Fruit fly (Drosophila melanogaster) whole organism, embryonic: Measurements from ENCODE around the gene CG43867.

Experiments used
- Abd-B ChIP-seq: fragments of 200-800 bp; sonication (Bioruptor generic); optimal IDR thresholded peaks from 2 replicates; lab custom pipeline; 2018; ENCODE audit warnings: missing biosample characterization, mild to moderate bottlenecking, missing genetic modification characterization, moderate library complexity
- CG10431 ChIP-seq: fragments of 200-800 bp; sonication (Bioruptor generic); optimal IDR thresholded peaks from 3 replicates; lab custom pipeline; 2018; ENCODE audit warnings: missing biosample characterization, mild to moderate bottlenecking, missing genetic modification characterization
- CG12659 ChIP-seq: fragments of 200-800 bp; sonication (Bioruptor generic); optimal IDR thresholded peaks from 3 replicates; lab custom pipeline; 2017; ENCODE audit warnings: mild to moderate bottlenecking, missing biosample characterization, missing genetic modification reagents, missing genetic modification characterization
- CG13296 ChIP-seq: fragments of 200-800 bp; sonication (Bioruptor generic); optimal IDR thresholded peaks from 3 replicates; lab custom pipeline; 2018; ENCODE audit warnings: missing biosample characterization, mild to moderate bottlenecking, missing genetic modification characterization
- CG14014 ChIP-seq: fragments of 200-800 bp; sonication (Bioruptor generic); IDR thresholded peaks from 2 replicates; pipeline ENCODE4 v1.3.6; 2022; ENCODE audit warnings: missing biosample characterization, missing genetic modification characterization
- CG17829 ChIP-seq: fragments of 200-800 bp; optimal IDR thresholded peaks from 2 replicates; lab custom pipeline; 2019; ENCODE audit warnings: missing biosample characterization, mild to moderate bottlenecking, missing genetic modification characterization, moderate library complexity
- CG17912 ChIP-seq: fragments of 200-800 bp; sonication (Bioruptor generic); optimal IDR thresholded peaks from 2 replicates; lab custom pipeline; 2018; ENCODE audit warnings: missing biosample characterization, mild to moderate bottlenecking, missing genetic modification characterization
- CG1832 ChIP-seq: fragments of 200-800 bp; sonication (Bioruptor generic); optimal IDR thresholded peaks from 2 replicates; lab custom pipeline; 2017; ENCODE audit warnings: missing biosample characterization, mild to moderate bottlenecking, missing genetic modification characterization, inconsistent platforms
- CG2116 ChIP-seq: fragments of 200-800 bp; sonication (Bioruptor generic); optimal IDR thresholded peaks from 3 replicates; lab custom pipeline; 2018; ENCODE audit warnings: missing biosample characterization, mild to moderate bottlenecking, missing genetic modification characterization
- CG2202 ChIP-seq: fragments of 200-800 bp; sonication (Bioruptor generic); optimal IDR thresholded peaks from 2 replicates; lab custom pipeline; 2018; ENCODE audit warnings: missing biosample characterization, mild to moderate bottlenecking, missing genetic modification characterization
- CG3281 ChIP-seq: fragments of 200-800 bp; sonication (Bioruptor generic); optimal IDR thresholded peaks from 3 replicates; lab custom pipeline; 2017; ENCODE audit warnings: missing biosample characterization, mild to moderate bottlenecking, missing genetic modification characterization
- CG4424 ChIP-seq: fragments of 200-800 bp; sonication (Bioruptor generic); optimal IDR thresholded peaks from 3 replicates; lab custom pipeline; 2016; ENCODE audit warnings: missing biosample characterization, missing genetic modification characterization
- CG4820 ChIP-seq: fragments of 200-800 bp; sonication (Bioruptor generic); optimal IDR thresholded peaks from 3 replicates; lab custom pipeline; 2016; ENCODE audit warnings: missing biosample characterization, missing genetic modification characterization
- CG8290 ChIP-seq, 3 experiments: fragments of 200-800 bp; sonication (Bioruptor generic); optimal IDR thresholded peaks; 2 replicates each; lab custom pipeline; 2016 to 2019; ENCODE audit warnings: missing biosample characterization in 3 of 3, missing genetic modification characterization in 3 of 3, mild to moderate bottlenecking in 2 of 3, moderate library complexity in 1 of 3
- CG9817 ChIP-seq: fragments of 200-800 bp; sonication (Bioruptor generic); optimal IDR thresholded peaks from 2 replicates; lab custom pipeline; 2018; ENCODE audit warnings: missing biosample characterization, mild to moderate bottlenecking, missing genetic modification characterization, moderate library complexity
- Doc3 ChIP-seq: fragments of 200-800 bp; sonication (Bioruptor generic); IDR thresholded peaks from 3 replicates; pipeline ENCODE4 v1.3.6; 2022; ENCODE audit warnings: missing biosample characterization, missing genetic modification characterization; ENCODE audit not compliant: partially characterized antibody
- H2.0 ChIP-seq: fragments of 200-800 bp; sonication (Bioruptor generic); IDR thresholded peaks from 2 replicates; pipeline ENCODE4 v1.3.6; 2022; ENCODE audit warnings: missing biosample characterization, missing genetic modification characterization
- HLH3B ChIP-seq: fragments of 200-800 bp; sonication (Bioruptor generic); IDR thresholded peaks from 2 replicates; pipeline ENCODE4 v1.3.6; 2022; ENCODE audit warnings: missing biosample characterization, missing genetic modification characterization
- HmgD ChIP-seq: fragments of 200-800 bp; sonication (Bioruptor generic); optimal IDR thresholded peaks from 3 replicates; lab custom pipeline; 2016; ENCODE audit warnings: missing biosample characterization, missing genetic modification characterization
- Lhr ChIP-seq: fragments of 200-800 bp; sonication (Bioruptor generic); optimal IDR thresholded peaks from 3 replicates; lab custom pipeline; 2017; ENCODE audit warnings: mild to moderate bottlenecking, missing biosample characterization, missing genetic modification reagents, missing genetic modification characterization
- MESR4 ChIP-seq: fragments of 200-800 bp; sonication (Bioruptor generic); optimal IDR thresholded peaks from 2 replicates; lab custom pipeline; 2018; ENCODE audit warnings: missing biosample characterization, mild to moderate bottlenecking, missing genetic modification characterization, moderate library complexity
- Med ChIP-seq: fragments of 200-800 bp; sonication (Bioruptor generic); peaks from one replicate; lab custom pipeline; 2016; ENCODE audit warnings: missing biosample characterization, missing genetic modification characterization, mild to moderate bottlenecking, inconsistent platforms, moderate library complexity
- NFAT ChIP-seq: fragments of 200-800 bp; sonication (Bioruptor generic); IDR thresholded peaks from 2 replicates; pipeline ENCODE4 v1.3.6; 2022; ENCODE audit warnings: missing biosample characterization, missing genetic modification characterization
- Neu2 ChIP-seq: fragments of 200-800 bp; sonication (Bioruptor generic); optimal IDR thresholded peaks from 3 replicates; lab custom pipeline; 2016; ENCODE audit warnings: missing biosample characterization, missing genetic modification characterization, borderline replicate concordance
- Stat92E ChIP-seq, 3 experiments: fragments of >200 bp in 2 of 3; fragments of 200-800 bp in 1 of 3; sonication (Bioruptor generic) in 1 of 3; optimal IDR thresholded peaks; 2 replicates each; lab custom pipeline; 2017 to 2019; ENCODE audit warnings: missing biosample characterization in 3 of 3, missing genetic modification characterization in 3 of 3, mild to moderate bottlenecking in 1 of 3, moderate library complexity in 1 of 3
- ash1 ChIP-seq: fragments of 200-800 bp; sonication (Bioruptor generic); optimal IDR thresholded peaks from 2 replicates; lab custom pipeline; 2018; ENCODE audit warnings: missing biosample characterization, mild to moderate bottlenecking, missing genetic modification characterization
- bigmax ChIP-seq: fragments of 200-800 bp; sonication (Bioruptor generic); optimal IDR thresholded peaks from 2 replicates; lab custom pipeline; 2018; ENCODE audit warnings: missing biosample characterization, mild to moderate bottlenecking, missing genetic modification characterization
- br ChIP-seq: fragments of >200 bp; optimal IDR thresholded peaks from 2 replicates; lab custom pipeline; 2017
- cad ChIP-seq: fragments of >200 bp; optimal IDR thresholded peaks from 2 replicates; lab custom pipeline; 2017; ENCODE audit warnings: missing biosample characterization, missing genetic modification characterization
- crol ChIP-seq: fragments of 200-800 bp; sonication (Bioruptor generic); IDR thresholded peaks from 2 replicates; pipeline ENCODE4 v1.3.6; 2022; ENCODE audit warnings: missing biosample characterization, missing genetic modification characterization
- disco-r ChIP-seq: fragments of 200-800 bp; sonication (Bioruptor generic); optimal IDR thresholded peaks from 2 replicates; lab custom pipeline; 2016; ENCODE audit warnings: missing biosample characterization, missing genetic modification characterization
- dm ChIP-seq: fragments of 200-800 bp; sonication (Bioruptor generic); optimal IDR thresholded peaks from 3 replicates; lab custom pipeline; 2016; ENCODE audit warnings: missing biosample characterization, missing genetic modification characterization
- fd64A ChIP-seq: fragments of 200-800 bp; sonication (Bioruptor generic); optimal IDR thresholded peaks from 3 replicates; lab custom pipeline; 2018; ENCODE audit warnings: missing biosample characterization, mild to moderate bottlenecking, missing genetic modification characterization
- lbe ChIP-seq: fragments of 200-800 bp; sonication (Bioruptor generic); optimal IDR thresholded peaks from 2 replicates; lab custom pipeline; 2016; ENCODE audit warnings: missing biosample characterization, mild to moderate bottlenecking, missing genetic modification characterization
- nom ChIP-seq: fragments of 200-800 bp; sonication (Bioruptor generic); optimal IDR thresholded peaks from 2 replicates; lab custom pipeline; 2017; ENCODE audit warnings: missing biosample characterization, missing genetic modification characterization, mild to moderate bottlenecking, moderate library complexity, missing genetic modification reagents
- oc ChIP-seq: fragments of 200-800 bp; sonication (Bioruptor generic); optimal IDR thresholded peaks from 2 replicates; lab custom pipeline; 2018; ENCODE audit warnings: missing biosample characterization, mild to moderate bottlenecking, missing genetic modification characterization, moderate library complexity
- peb ChIP-seq: fragments of 200-800 bp; sonication (Bioruptor generic); IDR thresholded peaks from 2 replicates; pipeline ENCODE4 v1.3.6; 2022; ENCODE audit warnings: missing biosample characterization, missing genetic modification characterization
- pnt ChIP-seq: fragments of 200-800 bp; sonication (Bioruptor generic); optimal IDR thresholded peaks from 3 replicates; lab custom pipeline; 2016; ENCODE audit warnings: missing biosample characterization, missing genetic modification characterization
- pros ChIP-seq: fragments of 200-800 bp; sonication (Bioruptor generic); optimal IDR thresholded peaks from 3 replicates; lab custom pipeline; 2019; ENCODE audit warnings: missing biosample characterization, mild to moderate bottlenecking, missing genetic modification characterization, moderate library complexity
- pum ChIP-seq: fragments of 200-800 bp; sonication (Bioruptor generic); optimal IDR thresholded peaks from 2 replicates; lab custom pipeline; 2016; ENCODE audit warnings: missing biosample characterization, missing genetic modification characterization
- sisA ChIP-seq: fragments of 200-800 bp; sonication (Bioruptor generic); IDR thresholded peaks from 2 replicates; pipeline ENCODE4 v1.3.6; 2022; ENCODE audit warnings: missing biosample characterization, missing genetic modification characterization
- slbo ChIP-seq: fragments of 200-800 bp; sonication (Bioruptor generic); IDR thresholded peaks from 2 replicates; pipeline ENCODE4 v1.3.6; 2022; ENCODE audit warnings: missing biosample characterization, missing genetic modification characterization
- slou ChIP-seq: fragments of 200-800 bp; sonication (Bioruptor generic); optimal IDR thresholded peaks from 3 replicates; lab custom pipeline; 2016; ENCODE audit warnings: missing biosample characterization, missing genetic modification characterization
- sqz ChIP-seq: fragments of 200-800 bp; sonication (Bioruptor generic); optimal IDR thresholded peaks from 3 replicates; lab custom pipeline; 2018; ENCODE audit warnings: missing biosample characterization, mild to moderate bottlenecking, missing genetic modification characterization
- sr ChIP-seq: fragments of 200-800 bp; sonication (Bioruptor generic); IDR thresholded peaks from 3 replicates; pipeline ENCODE4 v1.3.6; 2022; ENCODE audit warnings: missing biosample characterization, missing genetic modification characterization
- stc ChIP-seq: fragments of 200-800 bp; sonication (Bioruptor generic); IDR thresholded peaks from 2 replicates; pipeline ENCODE4 v1.3.6; 2022; ENCODE audit warnings: missing biosample characterization, missing genetic modification characterization
- stwl ChIP-seq: fragments of 200-800 bp; sonication (Bioruptor generic); optimal IDR thresholded peaks from 3 replicates; lab custom pipeline; 2018; ENCODE audit warnings: missing biosample characterization, mild to moderate bottlenecking, missing genetic modification characterization, moderate library complexity
- tx ChIP-seq: fragments of 200-800 bp; sonication (Bioruptor generic); optimal IDR thresholded peaks from 2 replicates; lab custom pipeline; 2016; ENCODE audit warnings: missing biosample characterization, missing genetic modification characterization
- usp ChIP-seq: fragments of >200 bp; optimal IDR thresholded peaks from 2 replicates; lab custom pipeline; 2017; ENCODE audit warnings: missing biosample characterization, missing genetic modification characterization
- vvl ChIP-seq: fragments of 200-800 bp; sonication (Bioruptor generic); IDR thresholded peaks from 2 replicates; pipeline ENCODE4 v1.3.6; 2022; ENCODE audit warnings: missing biosample characterization, missing genetic modification characterization

Gene CG43867

dm6 chrX:927209-927862 lies 439 bp downstream of the CG43867 start, which contains the start of gene Lztr1 (continued):
- TF ChIP-seq CG13296 (GFP tag; lab: Kevin White, UChicago) (no peak), CG4424 (GFP tag; lab: Kevin White, UChicago) (no peak), CG9817 (no peak), CG14014 (no peak), sr (GFP tag; lab: Robert Waterston, UW) (no peak), MESR4 (GFP tag; lab: Kevin White, UChicago) (peak; percentile 77), Stat92E (GFP tag; optimal IDR thresholded peaks at IDR 0.05; lab: Kevin White, UChicago) (no peak), cad (no peak), slou (GFP tag; lab: Kevin White, UChicago) (no peak), Lhr (no peak), fd64A (GFP tag; lab: Kevin White, UChicago) (no peak), CG3281 (GFP tag; lab: Kevin White, UChicago) (no peak), vvl (GFP tag; lab: Robert Waterston, UW) (no peak), ash1 (GFP tag; lab: Kevin White, UChicago) (no peak), CG12659 (GFP tag; lab: Kevin White, UChicago) (peak; percentile 1), br (lab: Kevin White, UChicago) (no peak), Abd-B (GFP tag; lab: Kevin White, UChicago) (no peak), tx (GFP tag; lab: Kevin White, UChicago) (no peak), CG10431 (GFP tag; lab: Kevin White, UChicago) (no peak), stc (GFP tag; lab: Robert Waterston, UW) (no peak), sqz (no peak), CG1832 (no peak), nom (GFP tag; lab: Kevin White, UChicago) (no peak), HmgD (GFP tag; lab: Kevin White, UChicago) (no peak), pnt (GFP tag; lab: Kevin White, UChicago) (no peak), stwl (tag; lab: Kevin White, UChicago) (no peak), usp (GFP tag; lab: Kevin White, UChicago) (no peak), CG2202 (tag; lab: Kevin White, UChicago) (no peak), pros (GFP tag; lab: Kevin White, UChicago) (no peak), CG4820 (GFP tag; lab: Kevin White, UChicago) (no peak), oc (tag; lab: Kevin White, UChicago) (no peak), Neu2 (no peak), CG8290 (GFP tag; optimal IDR thresholded peaks at IDR 0.05; lab: Kevin White, UChicago) (no peak), CG8290 (tag; optimal IDR thresholded peaks at IDR 0.05; lab: Kevin White, UChicago) (no peak), slbo (GFP tag; lab: Robert Waterston, UW) (no peak), CG17912 (GFP tag; lab: Kevin White, UChicago) (no peak), H2.0 (GFP tag; lab: Robert Waterston, UW) (no peak), CG17829 (no peak), Doc3 (GFP tag; lab: Robert Waterston, UW) (no peak), Med (GFP tag; lab: Kevin White, UChicago) (peak; percentile 69), bigmax (GFP tag; lab: Kevin White, UChicago) (no peak), sisA (GFP tag; lab: Robert Waterston, UW) (no peak), CG2116 (peak; percentile 14), dm (GFP tag; lab: Kevin White, UChicago) (no peak), HLH3B (no peak), pum (no peak), crol (GFP tag; lab: Robert Waterston, UW) (peak; percentile 55; the same call in 1 of the 2 replicates), lbe (GFP tag; lab: Kevin White, UChicago) (no peak), disco-r (GFP tag; lab: Kevin White, UChicago) (no peak), NFAT (GFP tag; lab: Robert Waterston, UW) (no peak), peb (GFP tag; lab: Robert Waterston, UW) (no peak)
